Worm (Caenorhabditis elegans) whole organism, dauer: ENCODE measurements around the gene ceh-37.

ENCODE experiments used
- unc-62 ChIP-seq: sonication (generic microtip); optimal IDR thresholded peaks from 2 replicates; lab custom pipeline; 2017; ENCODE audit warnings: missing biosample characterization, missing genetic modification reagents, missing genetic modification characterization

Gene ceh-37

DNA sequence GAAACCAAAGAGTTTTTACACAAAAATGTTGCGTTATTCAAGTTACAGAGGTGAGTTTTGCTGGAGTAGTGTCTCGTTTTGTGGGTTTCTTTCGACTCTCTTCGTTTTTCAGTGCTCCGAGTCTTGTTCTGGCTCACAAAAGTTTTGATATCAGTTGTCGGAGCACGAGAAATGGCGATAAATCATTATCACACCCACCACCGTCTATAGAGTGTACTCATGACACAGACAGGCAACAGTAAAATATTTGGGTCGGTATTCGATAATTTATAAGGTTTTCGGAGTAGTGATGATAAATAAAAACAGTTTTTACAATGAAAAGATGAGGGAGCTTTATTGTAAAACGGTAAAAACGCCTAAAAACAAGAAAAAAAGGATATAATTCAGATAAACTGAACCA, at the start of gene ceh-37:
TSS of gene ceh-37 (minus strand) at position 59 of the 400 bp plus-strand sequence.
- no peak for TF ChIP-seq unc-62 (GFP tag; lab: Kevin White, UChicago)

DNA sequence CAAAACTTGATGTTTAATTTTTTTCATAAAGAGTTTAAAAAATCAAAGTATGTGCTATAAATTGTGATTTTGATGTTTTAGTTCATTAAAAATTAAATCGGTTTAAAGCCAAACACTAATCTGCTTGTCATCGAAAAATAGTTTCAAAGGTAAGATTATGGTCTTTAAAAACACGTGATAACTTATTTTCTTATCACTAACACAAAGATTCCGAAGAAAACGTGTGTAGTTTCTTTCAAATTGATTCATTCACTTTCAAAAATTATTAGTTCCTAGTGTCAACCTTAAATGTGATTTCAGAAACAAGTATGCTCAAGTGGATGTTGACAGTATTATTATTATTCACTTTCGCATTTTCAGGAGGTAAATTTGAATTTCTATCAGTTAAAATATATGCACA, 48.2 kb upstream of the ceh-37 start, which contains the start of gene E02H4.7:
TSS of gene E02H4.7 (plus strand) at position 301 of the 400 bp plus-strand sequence.
- TF ChIP-seq unc-62 (GFP tag; lab: Kevin White, UChicago), result no peak

DNA sequence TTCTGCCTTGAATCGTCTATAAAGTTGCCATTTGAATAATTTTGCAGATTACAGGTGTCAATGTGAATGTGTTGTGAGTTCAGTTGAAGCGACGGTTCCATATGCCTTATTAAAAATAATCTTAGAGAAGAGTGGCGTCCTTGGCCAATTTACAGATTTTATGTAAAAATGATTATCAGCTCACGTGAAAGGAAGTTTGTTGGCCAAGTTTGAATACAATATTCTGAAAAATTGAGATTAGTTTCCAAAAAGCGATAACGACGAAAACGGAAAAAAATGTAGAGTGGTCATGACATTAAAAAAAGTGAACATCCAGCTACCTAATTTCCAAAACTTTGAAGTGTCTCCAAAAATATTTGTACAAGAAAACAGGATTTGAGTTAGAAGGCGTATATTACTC, 47.2 kb upstream of the ceh-37 start, which contains the start of gene E02H4.5:
TSS of gene E02H4.5 (minus strand) at position 101 of the 400 bp plus-strand sequence.
- no peak for TF ChIP-seq unc-62 (GFP tag; lab: Kevin White, UChicago)

DNA sequence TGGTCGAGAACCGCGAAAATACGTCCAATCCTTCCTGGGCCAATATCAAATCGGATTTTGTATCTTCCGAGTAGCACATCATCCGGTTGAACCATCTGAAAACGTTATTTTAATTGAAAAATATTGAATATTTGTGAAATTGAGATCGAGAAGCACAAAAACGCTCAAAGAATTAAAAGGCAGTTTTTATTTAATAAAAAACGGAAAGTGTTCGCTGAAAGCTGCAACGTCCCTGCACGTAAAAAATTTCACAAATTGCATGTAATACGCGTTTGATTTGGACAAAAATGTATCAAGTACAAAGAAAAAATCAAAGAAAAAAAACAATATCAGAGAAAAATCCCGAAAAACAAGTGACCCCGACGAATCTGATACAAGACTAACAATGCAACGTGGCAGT, 44.2 kb upstream of the ceh-37 start, which contains the start of gene E02H4.6:
TSS of gene E02H4.6 (minus strand) at position 101 of the 400 bp plus-strand sequence.
- TF ChIP-seq unc-62 (GFP tag; lab: Kevin White, UChicago), result no peak

DNA sequence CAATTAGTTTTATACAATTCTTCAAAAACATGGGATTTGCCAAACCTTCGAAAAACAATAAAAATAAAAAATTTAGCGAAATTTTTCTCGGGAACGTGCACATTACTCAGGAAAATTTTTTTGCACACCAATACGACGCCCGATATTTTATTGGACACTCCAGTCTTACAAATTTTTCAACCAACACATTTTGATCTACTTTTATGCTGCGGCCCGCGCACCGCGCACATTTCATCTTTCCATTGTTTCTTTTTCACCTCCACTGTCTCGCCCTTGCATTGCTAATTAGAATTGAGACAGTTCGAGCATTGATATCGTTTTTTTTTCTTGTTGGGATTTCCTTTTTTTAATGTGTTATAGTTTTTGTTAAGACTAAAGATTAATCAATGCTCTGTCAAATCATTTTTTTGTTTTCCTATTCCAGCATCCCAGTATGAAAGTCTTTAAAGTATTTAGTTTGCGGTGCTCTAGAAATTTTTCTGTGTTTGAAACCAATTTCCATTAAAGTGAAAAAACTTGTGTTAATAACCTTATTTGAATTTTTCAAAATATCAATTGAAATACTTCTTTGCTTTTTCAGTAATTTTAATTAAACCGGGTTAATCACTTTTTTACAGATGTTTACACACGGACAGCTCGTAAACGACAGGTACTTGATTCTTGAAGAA, 39.8 kb upstream of the ceh-37 start, which contains the start of gene K04C1.5:
TSS of gene K04C1.5 (plus strand) at position 618 of the 668 bp plus-strand sequence.
- no peak for TF ChIP-seq unc-62 (GFP tag; lab: Kevin White, UChicago)

- TF ChIP-seq unc-62 (GFP tag; lab: Kevin White, UChicago), result no peak
These were observed 38.7 kb upstream of the ceh-37 start, which contains the start of gene mlc-6 for ce11 chrX:14246518-14246917. Gene mlc-6, minus strand, starts transcription at chrX:14246618.

- TF ChIP-seq unc-62 (GFP tag; lab: Kevin White, UChicago), result no peak
These were observed 36.7 kb upstream of the ceh-37 start for ce11 chrX:14244493-14244892.

DNA sequence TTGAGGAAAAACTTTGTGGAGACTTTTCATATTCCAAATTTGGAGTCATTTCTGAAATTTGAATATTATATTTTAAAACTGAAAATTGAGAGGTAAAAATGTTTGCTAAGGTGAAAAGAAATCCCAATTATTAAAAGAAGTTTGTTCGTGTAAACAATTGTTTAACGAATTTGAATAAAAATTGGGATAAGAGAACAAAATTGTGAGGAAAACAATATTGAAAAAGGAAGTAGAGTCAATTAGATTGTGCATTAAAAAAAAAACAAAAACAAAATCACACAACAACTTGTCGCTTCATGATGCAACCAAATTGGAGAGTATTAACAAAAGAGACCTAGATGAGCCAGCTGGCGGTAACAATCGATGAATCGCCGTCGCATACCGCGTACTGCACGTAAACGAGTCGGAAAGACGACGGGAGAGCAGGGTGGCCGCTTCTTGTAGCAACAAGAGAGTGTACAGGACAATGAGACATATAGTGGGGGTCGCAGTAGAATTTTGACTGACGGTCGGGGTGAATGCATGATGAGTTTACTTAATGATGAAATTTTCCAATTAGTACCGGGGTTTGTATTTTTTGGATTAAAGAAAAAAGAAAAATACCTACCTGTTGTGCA, 35.7 kb upstream of the ceh-37 start, which contains the start of gene K04C1.3:
TSS of gene K04C1.3 (minus strand) at position 51 of the 617 bp plus-strand sequence.
- TF ChIP-seq unc-62 (GFP tag; lab: Kevin White, UChicago), result no peak

DNA sequence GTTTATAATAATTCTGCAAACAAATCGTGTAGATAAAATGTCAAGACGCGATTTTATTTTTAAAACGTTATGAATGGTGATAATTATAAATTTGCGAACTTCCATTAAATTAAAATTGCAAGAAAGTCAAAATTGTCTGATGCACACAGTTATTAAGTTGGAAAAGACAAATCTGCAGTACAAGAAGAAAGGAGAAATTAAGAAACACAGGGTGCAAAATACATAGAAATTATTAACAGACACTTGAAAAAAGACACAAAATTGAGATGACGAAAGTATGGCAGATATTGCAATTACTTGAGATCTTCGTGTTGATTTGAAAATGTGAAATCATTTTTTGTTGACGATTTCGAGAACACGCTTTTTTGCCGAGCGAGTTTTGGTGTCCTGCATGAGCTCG, 33.7 kb upstream of the ceh-37 start:
- no peak for TF ChIP-seq unc-62 (GFP tag; lab: Kevin White, UChicago)

DNA sequence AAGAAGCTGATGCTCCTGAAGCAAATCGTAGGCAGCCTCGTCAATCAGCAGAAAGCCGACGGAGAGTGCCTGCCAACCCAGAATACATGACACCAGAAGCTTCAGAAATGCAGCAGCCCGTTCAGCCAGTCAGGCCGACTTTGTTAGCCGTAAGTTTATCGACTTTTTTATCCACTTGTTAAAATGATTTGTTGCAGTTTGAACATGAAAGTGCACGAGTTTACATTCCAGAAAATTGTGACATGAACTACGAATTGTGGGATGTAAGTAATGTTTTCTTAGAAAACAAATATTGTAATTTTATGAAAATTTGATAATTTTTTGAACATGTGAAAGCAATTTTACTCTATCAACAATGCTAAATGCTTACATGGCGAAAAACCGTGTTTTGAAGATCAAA, 32.4 kb upstream of the ceh-37 start:
- TF ChIP-seq unc-62 (GFP tag; lab: Kevin White, UChicago), result no peak

ce11 chrX:14238291-14238758, 30.5 kb upstream of the ceh-37 start, which contains the start of gene K04C1.2:
Gene K04C1.2, plus strand, starts transcription at chrX:14238708.
- no peak for TF ChIP-seq unc-62 (GFP tag; lab: Kevin White, UChicago)

ce11 chrX:14236121-14236824, 28.5 kb upstream of the ceh-37 start:
- no peak for TF ChIP-seq unc-62 (GFP tag; lab: Kevin White, UChicago)

ce11 chrX:14234932-14235331, 27.1 kb upstream of the ceh-37 start, which contains the start of gene srg-37:
Gene srg-37, minus strand, starts transcription at chrX:14235032.
- TF ChIP-seq unc-62 (GFP tag; lab: Kevin White, UChicago), result no peak

DNA sequence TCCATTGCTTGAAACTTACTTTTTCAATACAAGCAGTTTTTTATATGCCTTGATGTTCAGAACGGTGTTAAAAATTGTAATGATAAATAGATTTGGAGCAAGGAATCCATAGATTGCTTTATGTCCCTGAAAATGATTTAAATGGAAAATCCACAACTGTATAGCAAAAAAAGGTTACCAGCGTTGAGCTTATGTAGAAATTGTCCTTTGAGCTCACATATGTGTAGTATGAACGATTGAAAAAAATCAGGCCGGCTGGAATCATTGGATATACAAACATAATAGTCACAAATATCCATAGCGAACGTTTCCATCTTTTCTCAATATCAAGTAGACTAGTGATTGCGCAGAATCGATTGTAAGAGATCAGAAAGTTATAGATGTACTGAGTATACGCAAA, 26.6 kb upstream of the ceh-37 start, which contains the start of gene srg-36:
TSS of gene srg-36 (minus strand) at position 101 of the 400 bp plus-strand sequence.
- TF ChIP-seq unc-62 (GFP tag; lab: Kevin White, UChicago), result no peak

DNA sequence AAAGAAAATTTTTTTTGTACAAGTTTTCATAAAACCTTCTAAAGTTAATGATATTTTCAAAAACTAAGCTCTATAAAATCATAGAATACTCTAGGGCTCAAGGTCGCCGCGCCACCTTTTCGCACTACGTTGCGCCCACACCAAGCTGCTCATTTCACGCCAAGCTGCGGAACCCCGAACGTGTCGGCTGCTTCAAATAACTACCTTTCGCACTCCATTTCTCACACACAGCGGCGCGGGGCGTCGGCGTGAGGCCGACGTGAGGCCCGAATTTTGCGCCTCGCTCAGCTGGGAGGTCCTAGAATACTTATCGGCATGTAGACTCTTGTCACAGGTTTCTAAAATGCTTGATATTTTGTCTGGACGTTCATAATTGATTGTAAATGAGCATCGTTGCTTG, 24.2 kb upstream of the ceh-37 start:
- TF ChIP-seq unc-62 (GFP tag; lab: Kevin White, UChicago), result no peak
